Fruit fly (Drosophila melanogaster) whole organism, embryonic: ENCODE measurements around the gene superdeath.

ENCODE experiments used
- Adf1 ChIP-seq: fragments of 200-800 bp; sonication (Bioruptor generic); IDR thresholded peaks from 2 replicates; pipeline ENCODE4 v1.3.6; 2022; ENCODE audit warnings: missing biosample characterization, missing genetic modification characterization
- CG10979 ChIP-seq: fragments of 200-800 bp; sonication (Bioruptor generic); optimal IDR thresholded peaks from 2 replicates; lab custom pipeline; 2018; ENCODE audit warnings: missing biosample characterization, mild to moderate bottlenecking, missing genetic modification characterization, moderate library complexity
- CG12104 ChIP-seq: fragments of 200-800 bp; sonication (Bioruptor generic); optimal IDR thresholded peaks from 3 replicates; lab custom pipeline; 2016; ENCODE audit warnings: missing biosample characterization, missing genetic modification characterization
- CG13123 ChIP-seq: fragments of 200-800 bp; sonication (Bioruptor generic); optimal IDR thresholded peaks from 2 replicates; lab custom pipeline; 2016; ENCODE audit warnings: missing biosample characterization, missing genetic modification characterization
- CG14014 ChIP-seq: fragments of 200-800 bp; sonication (Bioruptor generic); IDR thresholded peaks from 2 replicates; pipeline ENCODE4 v1.3.6; 2022; ENCODE audit warnings: missing biosample characterization, missing genetic modification characterization
- CG14050 ChIP-seq: fragments of 200-800 bp; sonication (Bioruptor generic); IDR thresholded peaks from 3 replicates; pipeline ENCODE4 v1.3.6; 2022; ENCODE audit warnings: missing biosample characterization, missing genetic modification characterization
- CG14667 ChIP-seq: fragments of 200-800 bp; sonication (Bioruptor generic); IDR thresholded peaks from 2 replicates; pipeline ENCODE4 v1.3.6; 2022; ENCODE audit warnings: missing biosample characterization, missing genetic modification characterization
- CG16813 ChIP-seq: fragments of 200-800 bp; sonication (Bioruptor generic); IDR thresholded peaks from 3 replicates; pipeline ENCODE4 v1.3.6; 2022; ENCODE audit warnings: missing biosample characterization, missing genetic modification characterization; ENCODE audit not compliant: partially characterized antibody
- CG16815 ChIP-seq: fragments of 200-800 bp; sonication (Bioruptor generic); optimal IDR thresholded peaks from 3 replicates; lab custom pipeline; 2017; ENCODE audit warnings: missing biosample characterization, mild to moderate bottlenecking, missing genetic modification characterization
- CG18011 ChIP-seq: fragments of 200-800 bp; sonication (Bioruptor generic); optimal IDR thresholded peaks from 2 replicates; lab custom pipeline; 2017; ENCODE audit warnings: missing biosample characterization, missing genetic modification characterization, mild to moderate bottlenecking, moderate library complexity, missing genotype
- CG2875 ChIP-seq: fragments of 200-800 bp; sonication (Bioruptor generic); optimal IDR thresholded peaks from 2 replicates; lab custom pipeline; 2017; ENCODE audit warnings: missing biosample characterization, mild to moderate bottlenecking, missing genetic modification characterization, missing genetic modification reagents
- CG30020 ChIP-seq: fragments of 200-800 bp; optimal IDR thresholded peaks from 2 replicates; lab custom pipeline; 2019; ENCODE audit warnings: missing biosample characterization, mild to moderate bottlenecking, missing genetic modification characterization, moderate library complexity
- CG3281 ChIP-seq: fragments of 200-800 bp; sonication (Bioruptor generic); optimal IDR thresholded peaks from 3 replicates; lab custom pipeline; 2017; ENCODE audit warnings: missing biosample characterization, mild to moderate bottlenecking, missing genetic modification characterization
- CG4404 ChIP-seq: fragments of 200-800 bp; sonication (Bioruptor generic); IDR thresholded peaks from 2 replicates; pipeline ENCODE4 v1.3.6; 2022; ENCODE audit warnings: missing biosample characterization, missing genetic modification characterization
- CG4730 ChIP-seq: fragments of 200-800 bp; sonication (Bioruptor generic); IDR thresholded peaks from 2 replicates; pipeline ENCODE4 v1.3.6; 2022; ENCODE audit warnings: missing biosample characterization, missing genetic modification characterization
- CG6813 ChIP-seq: fragments of 200-800 bp; sonication (Bioruptor generic); optimal IDR thresholded peaks from 2 replicates; lab custom pipeline; 2017; ENCODE audit warnings: missing biosample characterization, missing genetic modification characterization, mild to moderate bottlenecking, moderate library complexity, missing genetic modification reagents
- CG7839 ChIP-seq: fragments of 200-800 bp; sonication (Bioruptor generic); optimal IDR thresholded peaks from 3 replicates; lab custom pipeline; 2018; ENCODE audit warnings: missing biosample characterization, mild to moderate bottlenecking, missing genetic modification characterization, moderate library complexity
- CG8388 ChIP-seq: fragments of 200-800 bp; sonication (Bioruptor generic); optimal IDR thresholded peaks from 2 replicates; lab custom pipeline; 2019; ENCODE audit warnings: missing biosample characterization, mild to moderate bottlenecking, missing genetic modification characterization, moderate library complexity
- CG9727 ChIP-seq: fragments of 200-800 bp; sonication (Bioruptor generic); optimal IDR thresholded peaks from 3 replicates; lab custom pipeline; 2017; ENCODE audit warnings: missing biosample characterization, mild to moderate bottlenecking, missing genetic modification characterization
- Dp ChIP-seq: fragments of 200-800 bp; sonication (Bioruptor generic); optimal IDR thresholded peaks from 2 replicates; lab custom pipeline; 2018; ENCODE audit warnings: missing biosample characterization, mild to moderate bottlenecking, missing genetic modification characterization, moderate library complexity
- Hand ChIP-seq: fragments of 200-800 bp; sonication (Bioruptor generic); optimal IDR thresholded peaks from 2 replicates; lab custom pipeline; 2017; ENCODE audit warnings: mild to moderate bottlenecking, missing biosample characterization, missing genetic modification reagents, missing genetic modification characterization
- HmgZ ChIP-seq: fragments of 200-800 bp; sonication (Bioruptor generic); optimal IDR thresholded peaks from 2 replicates; lab custom pipeline; 2018; ENCODE audit warnings: missing biosample characterization, mild to moderate bottlenecking, missing genetic modification characterization
- Hr78 ChIP-seq, 2 experiments: fragments of 200-800 bp in 1 of 2; fragments of >200 bp in 1 of 2; sonication (Bioruptor generic) in 1 of 2; optimal IDR thresholded peaks; 2 replicates each; lab custom pipeline; 2017 to 2019; ENCODE audit warnings: missing biosample characterization in 2 of 2, missing genetic modification characterization in 2 of 2, mild to moderate bottlenecking in 1 of 2, moderate library complexity in 1 of 2
- NC2α ChIP-seq: fragments of 200-800 bp; sonication (Bioruptor generic); optimal IDR thresholded peaks from 2 replicates; lab custom pipeline; 2016; ENCODE audit warnings: missing biosample characterization, missing genetic modification characterization
- Optix ChIP-seq: fragments of 200-800 bp; sonication (Bioruptor generic); IDR thresholded peaks from 3 replicates; pipeline ENCODE4 v1.3.6; 2022; ENCODE audit warnings: missing biosample characterization, missing genetic modification characterization
- Spps ChIP-seq: fragments of 200-800 bp; sonication (Bioruptor generic); optimal IDR thresholded peaks from 2 replicates; lab custom pipeline; 2018; ENCODE audit warnings: missing biosample characterization, mild to moderate bottlenecking, missing genetic modification characterization
- amos ChIP-seq: fragments of 200-800 bp; sonication (Bioruptor generic); IDR thresholded peaks from 2 replicates; pipeline ENCODE4 v1.3.6; 2022; ENCODE audit warnings: missing biosample characterization, missing genetic modification characterization; ENCODE audit not compliant: partially characterized antibody
- bigmax ChIP-seq: fragments of 200-800 bp; sonication (Bioruptor generic); optimal IDR thresholded peaks from 2 replicates; lab custom pipeline; 2018; ENCODE audit warnings: missing biosample characterization, mild to moderate bottlenecking, missing genetic modification characterization
- cad ChIP-seq: fragments of >200 bp; optimal IDR thresholded peaks from 2 replicates; lab custom pipeline; 2017; ENCODE audit warnings: missing biosample characterization, missing genetic modification characterization
- chn ChIP-seq: fragments of 200-800 bp; sonication (Bioruptor generic); optimal IDR thresholded peaks from 2 replicates; lab custom pipeline; 2016; ENCODE audit warnings: missing biosample characterization, missing genetic modification characterization
- da ChIP-seq: fragments of 200-800 bp; sonication (Bioruptor generic); optimal IDR thresholded peaks from 2 replicates; lab custom pipeline; 2016; ENCODE audit warnings: missing biosample characterization, missing genetic modification characterization
- dysf ChIP-seq: fragments of 200-800 bp; sonication (Bioruptor generic); IDR thresholded peaks from 3 replicates; pipeline ENCODE4 v1.3.6; 2022; ENCODE audit warnings: missing biosample characterization, missing genetic modification characterization
- en ChIP-seq: fragments of 200-800 bp; sonication (Bioruptor generic); optimal IDR thresholded peaks from 2 replicates; lab custom pipeline; 2016; ENCODE audit warnings: missing biosample characterization, missing genetic modification characterization
- esg ChIP-seq: fragments of 200-800 bp; sonication (Bioruptor generic); conservative IDR thresholded peaks from 2 replicates; pipeline ENCODE4 v1.3.6; 2022; ENCODE audit warnings: missing biosample characterization, missing genetic modification characterization
- ftz-f1 ChIP-seq: fragments of 200-800 bp; sonication (Bioruptor generic); optimal IDR thresholded peaks from 2 replicates; lab custom pipeline; 2016; ENCODE audit warnings: missing biosample characterization, missing genetic modification characterization
- grn ChIP-seq: fragments of 200-800 bp; sonication (Bioruptor generic); optimal IDR thresholded peaks from 3 replicates; lab custom pipeline; 2017; ENCODE audit warnings: missing biosample characterization, missing genetic modification characterization
- gt ChIP-seq: fragments of 200-800 bp; sonication (Bioruptor generic); IDR thresholded peaks from 2 replicates; pipeline ENCODE4 v1.3.6; 2022; ENCODE audit warnings: missing biosample characterization, missing genetic modification characterization
- ham ChIP-seq: fragments of 200-800 bp; sonication (Bioruptor generic); IDR thresholded peaks from 2 replicates; pipeline ENCODE4 v1.3.6; 2022; ENCODE audit warnings: missing biosample characterization, missing genetic modification characterization
- hth ChIP-seq: fragments of >200 bp; optimal IDR thresholded peaks from 2 replicates; lab custom pipeline; 2017; ENCODE audit warnings: inconsistent platforms
- pnt ChIP-seq: fragments of 200-800 bp; sonication (Bioruptor generic); optimal IDR thresholded peaks from 3 replicates; lab custom pipeline; 2016; ENCODE audit warnings: missing biosample characterization, missing genetic modification characterization
- row ChIP-seq: fragments of 200-800 bp; sonication (Bioruptor generic); IDR thresholded peaks from 3 replicates; pipeline ENCODE4 v1.3.6; 2022; ENCODE audit warnings: missing biosample characterization, missing genetic modification characterization
- sens ChIP-seq: fragments of 200-800 bp; sonication (Bioruptor generic); peaks from one replicate; lab custom pipeline; 2016; ENCODE audit warnings: missing biosample characterization, missing genetic modification characterization
- sima ChIP-seq: fragments of 200-800 bp; sonication (Bioruptor generic); optimal IDR thresholded peaks from 2 replicates; lab custom pipeline; 2016; ENCODE audit warnings: missing biosample characterization, missing genetic modification characterization
- sna ChIP-seq: fragments of 200-800 bp; sonication (Bioruptor generic); IDR thresholded peaks from 2 replicates; pipeline ENCODE4 v1.3.6; 2022; ENCODE audit warnings: missing biosample characterization, missing genetic modification characterization; ENCODE audit not compliant: partially characterized antibody
- tll ChIP-seq, 2 experiments: fragments of 200-800 bp in 1 of 2; fragments of >200 bp in 1 of 2; sonication (Bioruptor generic) in 1 of 2; optimal IDR thresholded peaks; 2 replicates each; lab custom pipeline; 2017 to 2019; ENCODE audit warnings: missing biosample characterization in 2 of 2, missing genetic modification characterization in 2 of 2, mild to moderate bottlenecking in 1 of 2, moderate library complexity in 1 of 2
- tna ChIP-seq: fragments of 200-800 bp; sonication (Bioruptor generic); IDR thresholded peaks from 2 replicates; pipeline ENCODE4 v1.3.6; 2022; ENCODE audit warnings: missing biosample characterization, missing genetic modification characterization; ENCODE audit not compliant: partially characterized antibody
- trh ChIP-seq: fragments of 200-800 bp; sonication (Bioruptor generic); optimal IDR thresholded peaks from 2 replicates; lab custom pipeline; 2016; ENCODE audit warnings: missing biosample characterization, missing genetic modification characterization
- yki ChIP-seq: fragments of >200 bp; optimal IDR thresholded peaks from 3 replicates; lab custom pipeline; 2018
- zen ChIP-seq: fragments of 200-800 bp; sonication (Bioruptor generic); optimal IDR thresholded peaks from 3 replicates; lab custom pipeline; 2018; ENCODE audit warnings: missing biosample characterization, mild to moderate bottlenecking, missing genetic modification characterization, moderate library complexity
- zfh2 ChIP-seq: fragments of 200-800 bp; sonication (Bioruptor generic); optimal IDR thresholded peaks from 2 replicates; lab custom pipeline; 2016; ENCODE audit warnings: missing biosample characterization, missing genetic modification characterization

Gene superdeath

dm6 chr3R:29088938-29089661, 49.4 kb upstream of the superdeath start (continued):
- TF ChIP-seq sna (no peak), HmgZ (peak; percentile 26), tna (no peak), Spps (tag; lab: Kevin White, UChicago) (peak; percentile 36), da (GFP tag; lab: Kevin White, UChicago) (no peak), Hand (GFP tag; lab: Kevin White, UChicago) (peak; percentile 67), CG2875 (GFP tag; lab: Kevin White, UChicago) (peak; percentile 72), Adf1 (GFP tag; lab: Robert Waterston, UW) (no peak), CG16815 (GFP tag; lab: Kevin White, UChicago) (peak; percentile 32), cad (GFP tag; lab: Kevin White, UChicago) (no peak), gt (GFP tag; lab: Robert Waterston, UW) (no peak), zen (peak; percentile 45), pnt (peak; percentile 59), Hr78 (GFP tag; optimal IDR thresholded peaks at IDR 0.05; lab: Kevin White, UChicago) (peak in 1 of 2 experiments; percentile 83), chn (GFP tag; lab: Kevin White, UChicago) (peak; percentile 74), CG3281 (GFP tag; lab: Kevin White, UChicago) (peak; percentile 57), CG10979 (peak; percentile 80), CG18011 (GFP tag; lab: Kevin White, UChicago) (peak; percentile 37), bigmax (GFP tag; lab: Kevin White, UChicago) (no peak), NC2α (GFP tag; lab: Kevin White, UChicago) (peak; percentile 16), row (peak; percentile 77), zfh2 (GFP tag; lab: Kevin White, UChicago) (peak; percentile 5), CG4404 (no peak), ftz-f1 (GFP tag; lab: Kevin White, UChicago) (no peak), yki (lab: Kevin White, UChicago) (no peak), CG9727 (GFP tag; lab: Kevin White, UChicago) (peak; percentile 76), Dp (no peak), CG16813 (GFP tag; lab: Robert Waterston, UW) (no peak), amos (no peak), en (GFP tag; lab: Kevin White, UChicago) (peak; percentile 53), dysf (GFP tag; lab: Robert Waterston, UW) (peak; percentile 77), CG30020 (no peak), CG4730 (GFP tag; lab: Robert Waterston, UW) (0 out of 2 replicates have a peak, but pooled peaks have one; percentile 17), CG14050 (0 out of 3 replicates have a peak, but pooled peaks have one; percentile 15), sens (GFP tag; lab: Kevin White, UChicago) (peak; percentile 92), ham (GFP tag; lab: Robert Waterston, UW) (no peak), CG12104 (peak; percentile 54), CG7839 (peak; percentile 81), tll (GFP tag; optimal IDR thresholded peaks at IDR 0.05; lab: Kevin White, UChicago) (no peak), trh (GFP tag; lab: Kevin White, UChicago) (peak; percentile 8), CG14014 (GFP tag; lab: Robert Waterston, UW) (0 out of 2 replicates have a peak, but pooled peaks have one; percentile 17), CG14667 (GFP tag; lab: Robert Waterston, UW) (peak; percentile 47; the same call in 1 of the 2 replicates), hth (lab: Kevin White, UChicago) (no peak), Optix (GFP tag; lab: Robert Waterston, UW) (no peak), CG6813 (GFP tag; lab: Kevin White, UChicago) (peak; percentile 15), CG13123 (GFP tag; lab: Kevin White, UChicago) (peak; percentile 27), grn (GFP tag; lab: Kevin White, UChicago) (no peak), sima (no peak), esg (GFP tag; lab: Robert Waterston, UW) (peak; percentile 62), CG8388 (GFP tag; lab: Kevin White, UChicago) (peak; percentile 78)
